Worm (Caenorhabditis elegans): ENCODE results near the gene W02C12.2.

- no peak for TF ChIP-seq nhr-76 (tag; optimal IDR thresholded peaks at IDR 0.05)
- TF ChIP-seq drap-1 (GFP tag; optimal IDR thresholded peaks at IDR 0.05), result no peak
- no peak for TF ChIP-seq blmp-1 (tag; optimal IDR thresholded peaks at IDR 0.05)
- no peak for TF ChIP-seq elt-1 (tag; optimal IDR thresholded peaks at IDR 0.05; ENCODE audit: borderline replicate concordance, insufficient read depth)
- TF ChIP-seq sem-2 (GFP tag; optimal IDR thresholded peaks at IDR 0.05), result no peak
- no peak for TF ChIP-seq mep-1 (tag; optimal IDR thresholded peaks at IDR 0.05)
- TF ChIP-seq unc-62 (GFP tag; optimal IDR thresholded peaks at IDR 0.05), result no peak
- TF ChIP-seq pha-4 (tag; optimal IDR thresholded peaks at IDR 0.05), result no peak
- TF ChIP-seq elt-3 (tag; optimal IDR thresholded peaks at IDR 0.05), result no peak
- no peak for TF ChIP-seq ces-1 (GFP tag; optimal IDR thresholded peaks at IDR 0.05)
- TF ChIP-seq zip-8 (tag; optimal IDR thresholded peaks at IDR 0.05), result no peak
Observed at ce11 chrIV:4015660-4016059, 7.9 kb upstream of the W02C12.2 start.
